Worm (Caenorhabditis elegans): ENCODE data around the gene str-233.
"Not testable (repeated sequence)": the region's sequence is repeated elsewhere in the genome, so short reads cannot be mapped to it uniquely, and the experiment has no call there.

str-233 gene

ce11 chrV:16040140-16040827 lies 30.8 kb upstream of the str-233 start, which contains the start of the genes his-4 and his-3:
Gene his-4, minus strand, starts transcription at chrV:16040515.
Gene his-3, plus strand, starts transcription at chrV:16040808.
- TF ChIP-seq dao-5, him-1, W03F9.2 (tag; optimal IDR thresholded peaks at IDR 0.05): not testable (repeated sequence)

- TF ChIP-seq W03F9.2 (tag; optimal IDR thresholded peaks at IDR 0.05) (no peak), him-1 (tag; optimal IDR thresholded peaks at IDR 0.05) (no peak), dao-5 (tag; optimal IDR thresholded peaks at IDR 0.05) (no peak)
Measured at ce11 chrV:16036166-16036565, 26.7 kb upstream of the str-233 start, which contains the start of gene T10C6.10. Gene T10C6.10, plus strand, starts transcription at chrV:16036413.

DNA sequence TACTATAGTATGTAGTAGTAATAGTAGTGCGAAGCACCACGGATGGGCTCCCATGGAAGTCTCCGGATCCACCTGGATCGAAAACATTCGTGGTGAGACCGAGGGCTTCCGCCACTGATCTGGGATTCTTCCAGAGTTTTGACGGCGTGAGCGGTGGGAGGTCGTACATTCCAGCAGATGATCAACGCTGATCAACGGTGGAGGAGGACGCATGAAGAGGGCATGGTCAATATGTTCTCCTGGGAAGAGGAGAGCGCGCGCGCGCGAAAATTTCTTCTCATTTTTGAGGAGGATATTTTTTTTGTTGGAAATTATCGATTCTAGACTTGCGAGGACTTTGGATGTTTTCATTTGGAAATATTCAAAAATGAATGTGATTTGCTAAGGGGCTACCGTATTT lies 24.0 kb upstream of the str-233 start:
- TF ChIP-seq dao-5 (tag; optimal IDR thresholded peaks at IDR 0.05) (no peak), W03F9.2 (tag; optimal IDR thresholded peaks at IDR 0.05) (no peak), him-1 (tag; optimal IDR thresholded peaks at IDR 0.05) (no peak)

DNA sequence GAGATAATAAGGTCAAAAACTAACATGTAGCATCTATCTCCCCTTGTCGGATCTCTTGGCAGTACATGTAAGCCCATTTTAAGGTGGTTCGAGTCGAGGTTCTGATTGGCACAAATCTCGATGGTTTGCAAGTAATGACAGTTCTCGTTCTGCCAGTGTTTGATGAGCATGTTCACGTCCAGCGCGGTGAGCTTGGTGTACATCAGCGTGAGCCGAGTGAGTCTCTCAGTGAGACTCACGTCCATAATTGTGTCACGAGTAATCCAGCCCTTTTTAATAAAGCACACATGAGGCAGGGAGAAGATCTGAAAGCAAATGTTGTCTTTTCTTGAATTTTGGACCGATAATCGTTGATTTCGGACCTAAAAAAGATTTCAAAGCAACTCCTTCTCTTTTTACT lies 23.3 kb upstream of the str-233 start, which contains the start of gene T10C6.16:
Gene T10C6.16, minus strand, starts transcription at position 245 of the 400 bp plus-strand sequence.
- TF ChIP-seq him-1 (tag; optimal IDR thresholded peaks at IDR 0.05), result no peak
- no peak for TF ChIP-seq dao-5 (tag; optimal IDR thresholded peaks at IDR 0.05)
- TF ChIP-seq W03F9.2 (tag; optimal IDR thresholded peaks at IDR 0.05), result no peak

ce11 chrV:16031571-16031970 lies 22.1 kb upstream of the str-233 start, which contains the start of gene T10C6.7:
Gene T10C6.7, minus strand, starts transcription at chrV:16031713.
- TF ChIP-seq W03F9.2 (tag; optimal IDR thresholded peaks at IDR 0.05) (no peak), him-1 (tag; optimal IDR thresholded peaks at IDR 0.05) (no peak), dao-5 (tag; optimal IDR thresholded peaks at IDR 0.05) (no peak)

ce11 chrV:16029237-16029636 lies 19.8 kb upstream of the str-233 start:
- TF ChIP-seq W03F9.2 (tag; optimal IDR thresholded peaks at IDR 0.05) (no peak), dao-5 (tag; optimal IDR thresholded peaks at IDR 0.05) (no peak), him-1 (tag; optimal IDR thresholded peaks at IDR 0.05) (no peak)

- TF ChIP-seq dao-5 (tag; optimal IDR thresholded peaks at IDR 0.05) (no peak), him-1 (tag; optimal IDR thresholded peaks at IDR 0.05) (no peak), W03F9.2 (tag; optimal IDR thresholded peaks at IDR 0.05) (no peak)
Measured at ce11 chrV:16024917-16025316, 15.5 kb upstream of the str-233 start.

DNA sequence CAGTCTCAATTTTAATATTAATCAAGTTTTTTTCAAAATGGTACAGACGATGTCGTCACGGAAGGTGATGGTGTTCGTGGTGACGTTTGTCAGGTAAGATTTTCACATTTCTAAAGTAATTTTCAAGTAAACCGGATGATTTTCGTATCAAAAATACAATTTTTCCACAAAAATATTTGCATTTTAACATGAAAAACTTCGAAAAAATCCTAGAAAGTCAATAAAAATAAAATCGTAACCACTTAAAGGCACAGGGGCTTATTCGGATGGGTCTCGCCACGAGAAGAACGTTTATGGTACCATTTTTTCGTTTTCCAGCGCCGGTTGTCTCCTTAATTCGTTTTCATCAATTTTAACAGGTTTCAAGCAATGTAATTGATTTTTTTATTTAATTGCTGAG lies 14.8 kb upstream of the str-233 start, which contains the start of gene T10C6.6:
Gene T10C6.6, plus strand, starts transcription at position 27 of the 400 bp plus-strand sequence.
- TF ChIP-seq dao-5 (tag; optimal IDR thresholded peaks at IDR 0.05), result no peak
- TF ChIP-seq W03F9.2 (tag; optimal IDR thresholded peaks at IDR 0.05), result no peak
- TF ChIP-seq him-1 (tag; optimal IDR thresholded peaks at IDR 0.05), result no peak

- TF ChIP-seq dao-5 (tag; optimal IDR thresholded peaks at IDR 0.05), result no peak
- no peak for TF ChIP-seq W03F9.2 (tag; optimal IDR thresholded peaks at IDR 0.05)
- TF ChIP-seq him-1 (tag; optimal IDR thresholded peaks at IDR 0.05), result no peak
Measured at ce11 chrV:16023559-16023958, 14.1 kb upstream of the str-233 start.

- TF ChIP-seq W03F9.2 (tag; optimal IDR thresholded peaks at IDR 0.05) (no peak), dao-5 (tag; optimal IDR thresholded peaks at IDR 0.05) (no peak), him-1 (tag; optimal IDR thresholded peaks at IDR 0.05) (no peak)
Measured at ce11 chrV:16023051-16023450, 13.6 kb upstream of the str-233 start, which contains the start of gene cwc-15. Gene cwc-15, plus strand, starts transcription at chrV:16023351.

DNA sequence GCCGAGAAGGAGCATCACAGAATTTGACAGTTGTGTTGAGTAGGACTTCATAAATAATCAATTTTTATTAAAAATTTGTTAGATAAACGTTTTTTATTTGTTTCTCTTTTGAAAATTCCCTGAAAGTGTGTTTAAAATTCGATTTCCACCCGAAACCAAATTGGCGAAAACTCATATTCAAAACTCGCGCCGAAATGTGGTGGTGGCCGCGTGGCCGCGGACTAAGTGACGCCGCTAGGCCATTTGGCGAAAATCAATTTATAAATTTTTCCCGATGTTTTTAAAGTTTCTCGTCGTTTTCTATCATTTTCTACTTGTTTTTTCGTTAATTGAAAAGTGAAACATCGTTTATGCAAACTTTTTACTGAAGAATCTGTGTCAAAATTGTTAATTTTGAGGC lies 13.1 kb upstream of the str-233 start:
- no peak for TF ChIP-seq him-1 (tag; optimal IDR thresholded peaks at IDR 0.05)
- no peak for TF ChIP-seq W03F9.2 (tag; optimal IDR thresholded peaks at IDR 0.05)
- TF ChIP-seq dao-5 (tag; optimal IDR thresholded peaks at IDR 0.05), result no peak

DNA sequence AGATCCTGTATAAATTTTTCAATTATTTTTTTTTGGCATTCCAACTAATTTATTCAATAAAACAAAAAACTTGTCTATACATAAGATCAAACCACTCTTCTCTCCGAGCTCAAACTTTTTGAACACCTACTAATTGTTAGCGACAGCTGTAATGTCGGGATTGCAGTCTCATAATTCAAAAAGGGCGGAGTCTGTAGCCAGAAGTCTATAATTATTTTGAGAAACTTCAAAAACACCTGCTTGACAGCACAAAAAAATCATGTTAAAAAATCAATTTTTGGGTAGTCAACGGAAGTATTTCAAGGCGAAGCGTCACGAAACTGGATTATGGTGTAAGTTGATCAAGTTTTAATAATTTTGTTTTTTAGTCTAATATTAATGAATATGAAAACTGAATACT lies 10.6 kb upstream of the str-233 start, which contains the start of gene srx-44:
Gene srx-44, plus strand, starts transcription at position 301 of the 400 bp plus-strand sequence.
- TF ChIP-seq him-1 (tag; optimal IDR thresholded peaks at IDR 0.05) (no peak), W03F9.2 (tag; optimal IDR thresholded peaks at IDR 0.05) (no peak), dao-5 (tag; optimal IDR thresholded peaks at IDR 0.05) (no peak)

- TF ChIP-seq dao-5 (tag; optimal IDR thresholded peaks at IDR 0.05), result no peak
- TF ChIP-seq him-1 (tag; optimal IDR thresholded peaks at IDR 0.05), result no peak
- no peak for TF ChIP-seq W03F9.2 (tag; optimal IDR thresholded peaks at IDR 0.05)
Measured at ce11 chrV:16017671-16018070, 8.2 kb upstream of the str-233 start, which contains the start of gene srx-43. Gene srx-43, plus strand, starts transcription at chrV:16017971.

- TF ChIP-seq dao-5 (tag; optimal IDR thresholded peaks at IDR 0.05), result no peak
- TF ChIP-seq him-1 (tag; optimal IDR thresholded peaks at IDR 0.05), result no peak
- TF ChIP-seq W03F9.2 (tag; optimal IDR thresholded peaks at IDR 0.05), result no peak
Measured at ce11 chrV:16016977-16017376, 7.5 kb upstream of the str-233 start.
